Worm (Caenorhabditis elegans) whole organism, early embryonic: ENCODE measurements around the gene tbx-36.

Source experiments
- aly-1 ChIP-seq: sonication (generic microtip); optimal IDR thresholded peaks from 2 replicates; lab custom pipeline; 2016; ENCODE audit warnings: missing genetic modification characterization, missing compliant biosample characterization
- hmg-4 ChIP-seq: fragments of 200-800 bp; sonication (Bioruptor generic); optimal IDR thresholded peaks from 2 replicates; lab custom pipeline; 2018; ENCODE audit warnings: mild to moderate bottlenecking, missing genetic modification characterization, missing compliant biosample characterization

- TF ChIP-seq hmg-4 (GFP tag; lab: Kevin White, UChicago) (no peak), aly-1 (tag; lab: Kevin White, UChicago) (no peak)
Measured at ce11 chrIV:11915768-11916453, 34.5 kb upstream of the tbx-36 start, which contains the start of gene ZK822.9.
